Worm (Caenorhabditis elegans): ENCODE data around the gene C49C3.4.

DNA sequence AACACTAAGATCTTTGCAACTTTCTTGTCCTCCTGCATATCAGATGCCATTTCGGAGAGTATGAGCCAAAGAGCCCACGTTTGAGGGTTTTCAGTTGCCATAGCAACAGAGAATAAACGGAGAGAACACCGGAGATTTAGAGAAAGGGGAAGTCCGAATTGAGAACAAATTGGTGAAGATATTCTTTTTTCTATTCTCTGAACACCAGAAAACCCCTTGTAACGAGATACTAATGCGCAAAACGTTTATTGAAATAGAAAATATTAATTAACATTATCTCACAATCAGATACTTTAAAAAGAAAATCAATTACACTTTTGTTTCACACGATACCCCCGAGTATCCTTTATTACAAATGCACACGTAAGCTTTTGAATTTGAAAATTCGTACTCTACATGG lies 18.7 kb upstream of the C49C3.4 start, which contains the start of gene ifta-2:
- TF ChIP-seq ama-1 (optimal IDR thresholded peaks at IDR 0.05) (no peak), sea-1 (GFP tag; conservative IDR thresholded peaks at IDR 0.05) (no peak), B0310.2 (tag; optimal IDR thresholded peaks at IDR 0.05) (no peak), hmg-4 (GFP tag; optimal IDR thresholded peaks at IDR 0.05) (no peak)
